Fruit fly (Drosophila melanogaster) whole organism, prepupa: ENCODE measurements around the gene Pdi.

Experiments
- Blimp-1 ChIP-seq: fragments of 200-800 bp; sonication (Bioruptor generic); optimal IDR thresholded peaks from 3 replicates; lab custom pipeline; 2017; ENCODE audit warnings: missing biosample characterization, missing genetic modification characterization, mild to moderate bottlenecking, moderate library complexity, missing genetic modification reagents
- CG9139 ChIP-seq: fragments of 200-800 bp; sonication (Bioruptor generic); optimal IDR thresholded peaks from 3 replicates; lab custom pipeline; 2017; ENCODE audit warnings: missing biosample characterization, mild to moderate bottlenecking, missing genetic modification characterization
- Gug ChIP-seq: fragments of 200-800 bp; sonication (Bioruptor generic); IDR thresholded peaks from 2 replicates; pipeline ENCODE4 v1.3.6; 2022; ENCODE audit warnings: missing biosample characterization, missing genetic modification characterization
- Hr38 ChIP-seq: sonication (Bioruptor generic); optimal IDR thresholded peaks from 2 replicates; lab custom pipeline; 2016; ENCODE audit warnings: missing biosample characterization, missing genetic modification characterization

- no peak for TF ChIP-seq Blimp-1 (GFP tag; lab: Kevin White, UChicago)
- TF ChIP-seq CG9139 (GFP tag; lab: Kevin White, UChicago): no peak
- TF ChIP-seq Gug (GFP tag; lab: Robert Waterston, UW): no peak
- no peak for TF ChIP-seq Hr38 (GFP tag; lab: Kevin White, UChicago)
Observed at dm6 chr3L:15161549-15161948, 18.9 kb upstream of the Pdi start, which contains the start of gene CG6878.
